Worm (Caenorhabditis elegans): Measurements from ENCODE around the gene scav-3.
A peak's percentile ranks its signal among the peaks of the same experiment; 100 is the strongest.

scav-3 gene

ce11 chrIII:12430209-12430608, 26.4 kb downstream of the scav-3 start, which contains the start of gene Y49E10.16:
Y49E10.16 (plus strand) TSS chrIII:12430509.
- no peak for TF ChIP-seq skn-1 (tag; optimal IDR thresholded peaks at IDR 0.05)
- TF ChIP-seq ZK337.2 (GFP tag; IDR thresholded peaks at IDR 0.05), result no peak
- TF ChIP-seq daf-16 (GFP tag; optimal IDR thresholded peaks at IDR 0.05), result no peak
- peak; percentile 17 for TF ChIP-seq daf-16 (tag; optimal IDR thresholded peaks at IDR 0.05)
- TF ChIP-seq pqm-1 (tag; optimal IDR thresholded peaks at IDR 0.05), result peak; percentile 32

DNA sequence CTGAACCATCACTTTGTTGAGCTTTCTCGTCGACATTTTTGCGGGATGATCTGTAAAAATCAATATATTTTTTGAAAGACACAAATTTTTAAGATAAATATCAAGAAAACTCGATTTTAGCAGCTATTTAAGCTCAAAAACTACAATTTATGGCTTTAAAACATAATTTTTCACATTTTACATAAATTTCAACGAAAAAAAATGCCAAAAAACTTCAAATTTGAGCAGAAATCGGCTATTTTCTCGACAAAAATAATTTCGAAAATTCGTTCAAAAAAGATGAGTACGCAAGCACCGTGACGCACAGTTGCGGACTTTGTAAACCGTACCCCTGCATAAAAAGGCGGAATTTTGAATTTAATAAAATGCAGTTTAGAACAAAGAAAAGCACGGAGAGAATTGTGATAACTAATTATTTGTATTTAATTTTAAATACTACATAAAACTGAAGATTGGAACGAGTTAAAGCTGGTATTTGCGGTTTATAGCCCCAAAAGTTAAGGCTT, 27.0 kb downstream of the scav-3 start, which contains the start of gene snr-6:
Gene snr-6 (minus strand): TSS at position 51 of the 506 bp plus-strand sequence.
- TF ChIP-seq Y105C5A.15 (GFP tag; IDR thresholded peaks at IDR 0.05) (no peak), daf-19 (GFP tag; conservative IDR thresholded peaks at IDR 0.05) (no peak), gei-8 (GFP tag; optimal IDR thresholded peaks at IDR 0.05) (no peak), lin-1 (GFP tag; IDR thresholded peaks at IDR 0.05) (no peak), duxl-1 (tag; optimal IDR thresholded peaks at IDR 0.05; ENCODE audit: poor library complexity) (no peak), lin-15B (tag; optimal IDR thresholded peaks at IDR 0.05) (no peak), mes-2 (tag; optimal IDR thresholded peaks at IDR 0.05; ENCODE audit: poor library complexity, severe bottlenecking) (peak; percentile 84), dmd-6 (GFP tag; IDR thresholded peaks at IDR 0.05) (no peak), spr-1 (tag; optimal IDR thresholded peaks at IDR 0.05) (no peak), aha-1 (tag) (no peak), mdt-29 (GFP tag; IDR thresholded peaks at IDR 0.05) (no peak), lsy-2 (tag; optimal IDR thresholded peaks at IDR 0.05) (peak; percentile 91 to 99), nhr-42 (GFP tag; IDR thresholded peaks at IDR 0.05) (no peak), F10B5.3 (tag; optimal IDR thresholded peaks at IDR 0.05) (no peak), Y5F2A.4 (GFP tag; optimal IDR thresholded peaks at IDR 0.05) (no peak), pha-4 (GFP tag; IDR thresholded peaks at IDR 0.05) (0 out of 2 replicates have a peak, but pooled peaks have one; percentile 15), pha-4 (tag; optimal IDR thresholded peaks at IDR 0.05) (peak; percentile 15), hmg-1.1 (GFP tag; IDR thresholded peaks at IDR 0.05) (peak; percentile 41; the same call in 1 of the 2 replicates), saeg-2 (GFP tag; IDR thresholded peaks at IDR 0.05) (no peak), dmd-8 (GFP tag; IDR thresholded peaks at IDR 0.05) (no peak), lir-3 (tag; optimal IDR thresholded peaks at IDR 0.05) (no peak), lin-13 (GFP tag; optimal IDR thresholded peaks at IDR 0.05) (peak; percentile 33), F37D6.2 (tag; optimal IDR thresholded peaks at IDR 0.05) (peak; percentile 10), jun-1 (tag; optimal IDR thresholded peaks at IDR 0.05) (no peak), hif-1 (tag; optimal IDR thresholded peaks at IDR 0.05) (peak in 1 of 2 experiments; percentile 33), zip-2 (tag; optimal IDR thresholded peaks at IDR 0.05) (no peak), skn-1 (tag; optimal IDR thresholded peaks at IDR 0.05) (no peak), ces-1 (GFP tag; optimal IDR thresholded peaks at IDR 0.05) (no peak), lin-39 (tag; optimal IDR thresholded peaks at IDR 0.05) (no peak), set-16 (GFP tag; IDR thresholded peaks at IDR 0.05) (no peak), ceh-28 (tag; optimal IDR thresholded peaks at IDR 0.05) (no peak), ceh-82 (tag; optimal IDR thresholded peaks at IDR 0.05) (no peak), zfp-3 (GFP tag; conservative IDR thresholded peaks at IDR 0.05) (no peak), ZK546.5 (tag; optimal IDR thresholded peaks at IDR 0.05) (no peak), F49E8.2 (tag; optimal IDR thresholded peaks at IDR 0.05; ENCODE audit: borderline replicate concordance) (no peak), T20F7.1 (GFP tag; optimal IDR thresholded peaks at IDR 0.05) (no peak), vab-7 (GFP tag; IDR thresholded peaks at IDR 0.05) (no peak), snpc-1.2 (GFP tag; IDR thresholded peaks at IDR 0.05) (no peak), pqm-1 (tag; optimal IDR thresholded peaks at IDR 0.05) (no peak), ztf-7 (tag; optimal IDR thresholded peaks at IDR 0.05) (no peak), daf-12 (tag; optimal IDR thresholded peaks at IDR 0.05) (no peak), egl-43 (GFP tag; IDR thresholded peaks at IDR 0.05) (no peak), nhr-28 (tag; optimal IDR thresholded peaks at IDR 0.05) (peak; percentile 17), nhr-77 (tag; optimal IDR thresholded peaks at IDR 0.05) (peak; percentile 60), nhr-11 (tag; optimal IDR thresholded peaks at IDR 0.05) (peak; percentile 46), unc-62 (GFP tag; optimal IDR thresholded peaks at IDR 0.05 in 1 of 2) (no peak), unc-62 (tag; optimal IDR thresholded peaks at IDR 0.05) (no peak), attf-4 (tag; optimal IDR thresholded peaks at IDR 0.05) (no peak)

Data from whole organism, L4 larva.